Fruit fly (Drosophila melanogaster) whole organism, embryonic: ENCODE measurements around the gene Obp99b.

Source experiments
- CG10462 ChIP-seq: fragments of 200-800 bp; sonication (Bioruptor generic); optimal IDR thresholded peaks from 2 replicates; lab custom pipeline; 2016; ENCODE audit warnings: missing biosample characterization, missing genetic modification characterization
- CG10654 ChIP-seq: fragments of 200-800 bp; sonication (Bioruptor generic); optimal IDR thresholded peaks from 2 replicates; lab custom pipeline; 2016; ENCODE audit warnings: missing biosample characterization, missing genetic modification characterization
- CG10979 ChIP-seq: fragments of 200-800 bp; sonication (Bioruptor generic); optimal IDR thresholded peaks from 2 replicates; lab custom pipeline; 2018; ENCODE audit warnings: missing biosample characterization, mild to moderate bottlenecking, missing genetic modification characterization, moderate library complexity
- CG13296 ChIP-seq: fragments of 200-800 bp; sonication (Bioruptor generic); optimal IDR thresholded peaks from 3 replicates; lab custom pipeline; 2018; ENCODE audit warnings: missing biosample characterization, mild to moderate bottlenecking, missing genetic modification characterization
- CG14050 ChIP-seq: fragments of 200-800 bp; sonication (Bioruptor generic); IDR thresholded peaks from 3 replicates; pipeline ENCODE4 v1.3.6; 2022; ENCODE audit warnings: missing biosample characterization, missing genetic modification characterization
- CG15011 ChIP-seq: fragments of 200-800 bp; sonication (Bioruptor generic); optimal IDR thresholded peaks from 3 replicates; lab custom pipeline; 2018; ENCODE audit warnings: missing biosample characterization, mild to moderate bottlenecking, missing genetic modification characterization
- CG15601 ChIP-seq: fragments of 200-800 bp; sonication (Bioruptor generic); optimal IDR thresholded peaks from 3 replicates; lab custom pipeline; 2019; ENCODE audit warnings: missing biosample characterization, mild to moderate bottlenecking, missing genetic modification characterization, moderate library complexity
- CG1602 ChIP-seq: fragments of 200-800 bp; sonication (Bioruptor generic); optimal IDR thresholded peaks from 3 replicates; lab custom pipeline; 2016; ENCODE audit warnings: missing biosample characterization, missing genetic modification characterization
- CG16813 ChIP-seq: fragments of 200-800 bp; sonication (Bioruptor generic); IDR thresholded peaks from 3 replicates; pipeline ENCODE4 v1.3.6; 2022; ENCODE audit warnings: missing biosample characterization, missing genetic modification characterization; ENCODE audit not compliant: partially characterized antibody
- CG16815 ChIP-seq: fragments of 200-800 bp; sonication (Bioruptor generic); optimal IDR thresholded peaks from 3 replicates; lab custom pipeline; 2017; ENCODE audit warnings: missing biosample characterization, mild to moderate bottlenecking, missing genetic modification characterization
- CG17361 ChIP-seq: fragments of 200-800 bp; sonication (Bioruptor generic); IDR thresholded peaks from 3 replicates; pipeline ENCODE4 v1.3.6; 2022; ENCODE audit warnings: missing biosample characterization, missing genetic modification characterization
- CG17912 ChIP-seq: fragments of 200-800 bp; sonication (Bioruptor generic); optimal IDR thresholded peaks from 2 replicates; lab custom pipeline; 2018; ENCODE audit warnings: missing biosample characterization, mild to moderate bottlenecking, missing genetic modification characterization
- CG1792 ChIP-seq: fragments of 200-800 bp; sonication (Bioruptor generic); optimal IDR thresholded peaks from 2 replicates; lab custom pipeline; 2016; ENCODE audit warnings: missing biosample characterization, missing genetic modification characterization
- CG2116 ChIP-seq: fragments of 200-800 bp; sonication (Bioruptor generic); optimal IDR thresholded peaks from 3 replicates; lab custom pipeline; 2018; ENCODE audit warnings: missing biosample characterization, mild to moderate bottlenecking, missing genetic modification characterization
- CG30020 ChIP-seq: fragments of 200-800 bp; optimal IDR thresholded peaks from 2 replicates; lab custom pipeline; 2019; ENCODE audit warnings: missing biosample characterization, mild to moderate bottlenecking, missing genetic modification characterization, moderate library complexity
- CG3163 ChIP-seq: fragments of 200-800 bp; sonication (Bioruptor generic); optimal IDR thresholded peaks from 3 replicates; lab custom pipeline; 2016; ENCODE audit warnings: missing biosample characterization, missing genetic modification characterization
- CG4282 ChIP-seq: fragments of 200-800 bp; sonication (Bioruptor generic); optimal IDR thresholded peaks from 2 replicates; lab custom pipeline; 2016; ENCODE audit warnings: missing biosample characterization, missing genetic modification characterization
- CG43689 ChIP-seq: fragments of 200-800 bp; sonication (Bioruptor generic); IDR thresholded peaks from 2 replicates; pipeline ENCODE4 v1.3.6; 2022; ENCODE audit warnings: missing biosample characterization, missing genetic modification characterization
- CG4424 ChIP-seq: fragments of 200-800 bp; sonication (Bioruptor generic); optimal IDR thresholded peaks from 3 replicates; lab custom pipeline; 2016; ENCODE audit warnings: missing biosample characterization, missing genetic modification characterization
- CG6254 ChIP-seq: fragments of 200-800 bp; sonication (Bioruptor generic); optimal IDR thresholded peaks from 3 replicates; lab custom pipeline; 2017; ENCODE audit warnings: mild to moderate bottlenecking, missing biosample characterization, missing genetic modification reagents, missing genetic modification characterization
- CG6689 ChIP-seq: fragments of 200-800 bp; sonication (Bioruptor generic); IDR thresholded peaks from 2 replicates; pipeline ENCODE4 v1.3.6; 2022; ENCODE audit warnings: missing biosample characterization, missing genetic modification characterization
- CG6854 ChIP-seq: fragments of 200-800 bp; sonication (Bioruptor generic); optimal IDR thresholded peaks from 3 replicates; lab custom pipeline; 2017; ENCODE audit warnings: missing biosample characterization, mild to moderate bottlenecking, missing genetic modification characterization
- CG8290 ChIP-seq, 3 experiments: fragments of 200-800 bp; sonication (Bioruptor generic); optimal IDR thresholded peaks; 2 replicates each; lab custom pipeline; 2016 to 2019; ENCODE audit warnings: missing biosample characterization in 3 of 3, missing genetic modification characterization in 3 of 3, mild to moderate bottlenecking in 2 of 3, moderate library complexity in 1 of 3
- CG9437 ChIP-seq: fragments of 200-800 bp; sonication (Bioruptor generic); optimal IDR thresholded peaks from 2 replicates; lab custom pipeline; 2018; ENCODE audit warnings: missing biosample characterization, mild to moderate bottlenecking, missing genetic modification characterization
- CkIIα-i1 ChIP-seq: fragments of 200-800 bp; sonication (Bioruptor generic); IDR thresholded peaks from 2 replicates; pipeline ENCODE4 v1.3.6; 2022; ENCODE audit warnings: missing biosample characterization, missing genetic modification characterization
- Dad ChIP-seq: fragments of 200-800 bp; sonication (Bioruptor generic); optimal IDR thresholded peaks from 3 replicates; lab custom pipeline; 2016; ENCODE audit warnings: missing biosample characterization, missing genetic modification characterization
- Doc3 ChIP-seq: fragments of 200-800 bp; sonication (Bioruptor generic); IDR thresholded peaks from 3 replicates; pipeline ENCODE4 v1.3.6; 2022; ENCODE audit warnings: missing biosample characterization, missing genetic modification characterization; ENCODE audit not compliant: partially characterized antibody
- Drgx ChIP-seq: fragments of 200-800 bp; sonication (Bioruptor generic); IDR thresholded peaks from 2 replicates; pipeline ENCODE4 v1.3.6; 2022; ENCODE audit warnings: missing biosample characterization, missing genetic modification characterization
- Gug ChIP-seq: fragments of 200-800 bp; sonication (Bioruptor generic); IDR thresholded peaks from 4 replicates; pipeline ENCODE4 v1.3.6; 2022; ENCODE audit warnings: missing biosample characterization, missing genetic modification characterization
- HLH4C ChIP-seq: fragments of 200-800 bp; sonication (Bioruptor generic); IDR thresholded peaks from 3 replicates; pipeline ENCODE4 v1.3.6; 2022; ENCODE audit warnings: missing biosample characterization, missing genetic modification characterization; ENCODE audit not compliant: partially characterized antibody
- Hand ChIP-seq: fragments of 200-800 bp; sonication (Bioruptor generic); optimal IDR thresholded peaks from 2 replicates; lab custom pipeline; 2017; ENCODE audit warnings: mild to moderate bottlenecking, missing biosample characterization, missing genetic modification reagents, missing genetic modification characterization
- Hr51 ChIP-seq, 2 experiments: fragments of 200-800 bp; sonication (Bioruptor generic); optimal IDR thresholded peaks; 2 replicates in 1 of 2; 3 replicates in 1 of 2; lab custom pipeline; 2016 to 2018; ENCODE audit warnings: missing biosample characterization in 2 of 2, missing genetic modification characterization in 2 of 2, mild to moderate bottlenecking in 1 of 2, moderate library complexity in 1 of 2
- Mrtf ChIP-seq: fragments of 200-800 bp; sonication (Bioruptor generic); IDR thresholded peaks from 3 replicates; pipeline ENCODE4 v1.3.6; 2022; ENCODE audit warnings: missing biosample characterization, missing genetic modification characterization
- Neu2 ChIP-seq: fragments of 200-800 bp; sonication (Bioruptor generic); optimal IDR thresholded peaks from 3 replicates; lab custom pipeline; 2016; ENCODE audit warnings: missing biosample characterization, missing genetic modification characterization, borderline replicate concordance
- Nf-YA ChIP-seq: fragments of 200-800 bp; sonication (Bioruptor generic); IDR thresholded peaks from 2 replicates; pipeline ENCODE4 v1.3.6; 2022; ENCODE audit warnings: missing biosample characterization, missing genetic modification characterization
- Optix ChIP-seq: fragments of 200-800 bp; sonication (Bioruptor generic); IDR thresholded peaks from 3 replicates; pipeline ENCODE4 v1.3.6; 2022; ENCODE audit warnings: missing biosample characterization, missing genetic modification characterization
- ac ChIP-seq: fragments of 200-800 bp; sonication (Bioruptor generic); optimal IDR thresholded peaks from 3 replicates; lab custom pipeline; 2017; ENCODE audit warnings: missing biosample characterization, mild to moderate bottlenecking, missing genetic modification characterization
- bcd ChIP-seq: fragments of 200-800 bp; sonication (Bioruptor generic); optimal IDR thresholded peaks from 2 replicates; lab custom pipeline; 2017; ENCODE audit warnings: missing biosample characterization, mild to moderate bottlenecking, missing genetic modification characterization
- bigmax ChIP-seq: fragments of 200-800 bp; sonication (Bioruptor generic); optimal IDR thresholded peaks from 2 replicates; lab custom pipeline; 2018; ENCODE audit warnings: missing biosample characterization, mild to moderate bottlenecking, missing genetic modification characterization
- br ChIP-seq: fragments of >200 bp; optimal IDR thresholded peaks from 2 replicates; lab custom pipeline; 2017
- cas ChIP-seq: fragments of 200-800 bp; sonication (Bioruptor generic); IDR thresholded peaks from 2 replicates; pipeline ENCODE4 v1.3.6; 2022; ENCODE audit warnings: missing biosample characterization, missing genetic modification characterization
- dmrt11E ChIP-seq: fragments of 200-800 bp; sonication (Bioruptor generic); optimal IDR thresholded peaks from 3 replicates; lab custom pipeline; 2018; ENCODE audit warnings: missing biosample characterization, mild to moderate bottlenecking, missing genetic modification characterization, moderate library complexity
- ftz-f1 ChIP-seq: fragments of 200-800 bp; sonication (Bioruptor generic); optimal IDR thresholded peaks from 2 replicates; lab custom pipeline; 2016; ENCODE audit warnings: missing biosample characterization, missing genetic modification characterization
- ind ChIP-seq: fragments of 200-800 bp; sonication (Bioruptor generic); optimal IDR thresholded peaks from 3 replicates; lab custom pipeline; 2016; ENCODE audit warnings: missing biosample characterization, missing genetic modification characterization
- nom ChIP-seq: fragments of 200-800 bp; sonication (Bioruptor generic); optimal IDR thresholded peaks from 2 replicates; lab custom pipeline; 2017; ENCODE audit warnings: missing biosample characterization, missing genetic modification characterization, mild to moderate bottlenecking, moderate library complexity, missing genetic modification reagents
- pita ChIP-seq: fragments of 200-800 bp; sonication (Bioruptor generic); optimal IDR thresholded peaks from 2 replicates; lab custom pipeline; 2017; ENCODE audit warnings: missing biosample characterization, mild to moderate bottlenecking, missing genetic modification characterization
- slp2 ChIP-seq: fragments of 200-800 bp; sonication (Bioruptor generic); optimal IDR thresholded peaks from 2 replicates; lab custom pipeline; 2016; ENCODE audit warnings: missing biosample characterization, missing genetic modification characterization
- stc ChIP-seq: fragments of 200-800 bp; sonication (Bioruptor generic); IDR thresholded peaks from 2 replicates; pipeline ENCODE4 v1.3.6; 2022; ENCODE audit warnings: missing biosample characterization, missing genetic modification characterization
- wdn ChIP-seq: fragments of 200-800 bp; sonication (Bioruptor generic); IDR thresholded peaks from 2 replicates; pipeline ENCODE4 v1.3.6; 2022; ENCODE audit warnings: missing biosample characterization, missing genetic modification characterization
- zen2 ChIP-seq: fragments of 200-800 bp; sonication (Bioruptor generic); IDR thresholded peaks from 3 replicates; pipeline ENCODE4 v1.3.6; 2022; ENCODE audit warnings: missing biosample characterization, missing genetic modification characterization; ENCODE audit not compliant: partially characterized antibody
- zfh2 ChIP-seq: fragments of 200-800 bp; sonication (Bioruptor generic); optimal IDR thresholded peaks from 2 replicates; lab custom pipeline; 2016; ENCODE audit warnings: missing biosample characterization, missing genetic modification characterization

The Obp99b gene

dm6 chr3R:29717519-29717918 is 823 bp upstream of the Obp99b start (continued):
- TF ChIP-seq Neu2 (GFP tag; lab: Kevin White, UChicago) (no peak), CG15011 (GFP tag; lab: Kevin White, UChicago) (no peak), CG13296 (GFP tag; lab: Kevin White, UChicago) (no peak), stc (GFP tag; lab: Robert Waterston, UW) (peak; percentile 41; the same call in 1 of the 2 replicates), CG17912 (GFP tag; lab: Kevin White, UChicago) (no peak), zfh2 (GFP tag; lab: Kevin White, UChicago) (no peak), cas (GFP tag; lab: Robert Waterston, UW) (no peak), CG17361 (GFP tag; lab: Robert Waterston, UW) (0 out of 3 replicates have a peak, but pooled peaks have one; percentile 16), CG30020 (tag; lab: Kevin White, UChicago) (no peak), Hr51 (GFP tag; optimal IDR thresholded peaks at IDR 0.05; lab: Kevin White, UChicago) (peak in 1 of 2 experiments; percentile 36), CG15601 (tag; lab: Kevin White, UChicago) (peak; percentile 0), slp2 (GFP tag; lab: Kevin White, UChicago) (no peak), br (no peak), Gug (GFP tag; lab: Robert Waterston, UW) (no peak), CG1792 (GFP tag; lab: Kevin White, UChicago) (no peak), CG43689 (GFP tag; lab: Robert Waterston, UW) (no peak), Nf-YA (GFP tag; lab: Robert Waterston, UW) (0 out of 2 replicates have a peak, but pooled peaks have one; percentile 19), CG6254 (no peak), Hand (no peak), CG16813 (GFP tag; lab: Robert Waterston, UW) (no peak), wdn (GFP tag; lab: Robert Waterston, UW) (no peak), CG10979 (tag; lab: Kevin White, UChicago) (no peak), HLH4C (GFP tag; lab: Robert Waterston, UW) (no peak), Drgx (GFP tag; lab: Robert Waterston, UW) (no peak; the same call in 1 of the 2 replicates), CG10462 (GFP tag; lab: Kevin White, UChicago) (no peak), pita (GFP tag; lab: Kevin White, UChicago) (no peak), Optix (no peak), ac (GFP tag; lab: Kevin White, UChicago) (no peak), zen2 (GFP tag; lab: Robert Waterston, UW) (no peak), CG8290 (GFP tag; optimal IDR thresholded peaks at IDR 0.05; lab: Kevin White, UChicago) (no peak), CG8290 (tag; optimal IDR thresholded peaks at IDR 0.05; lab: Kevin White, UChicago) (no peak), bigmax (GFP tag; lab: Kevin White, UChicago) (no peak), CG3163 (GFP tag; lab: Kevin White, UChicago) (no peak), CG16815 (GFP tag; lab: Kevin White, UChicago) (no peak), ftz-f1 (no peak), nom (GFP tag; lab: Kevin White, UChicago) (no peak), CG6689 (GFP tag; lab: Robert Waterston, UW) (0 out of 2 replicates have a peak, but pooled peaks have one; percentile 22), CG10654 (GFP tag; lab: Kevin White, UChicago) (peak; percentile 11), CG2116 (GFP tag; lab: Kevin White, UChicago) (no peak), Doc3 (GFP tag; lab: Robert Waterston, UW) (no peak), CG9437 (GFP tag; lab: Kevin White, UChicago) (no peak), CkIIα-i1 (GFP tag; lab: Robert Waterston, UW) (no peak), Dad (GFP tag; lab: Kevin White, UChicago) (no peak), CG14050 (no peak), bcd (no peak), Mrtf (GFP tag; lab: Robert Waterston, UW) (no peak), ind (peak; percentile 36), CG4424 (GFP tag; lab: Kevin White, UChicago) (no peak), CG4282 (GFP tag; lab: Kevin White, UChicago) (no peak), CG6854 (GFP tag; lab: Kevin White, UChicago) (no peak), dmrt11E (tag; lab: Kevin White, UChicago) (peak; percentile 17), CG1602 (GFP tag; lab: Kevin White, UChicago) (no peak)
